Fruit fly (Drosophila melanogaster) whole organism: Measurements from ENCODE around the gene Pex19.

Experiments used
- Dll ChIP-seq: fragments of >200 bp; optimal IDR thresholded peaks from 2 replicates; lab custom pipeline; 2017
- psq ChIP-seq: fragments of >200 bp; optimal IDR thresholded peaks from 2 replicates; lab custom pipeline; 2017
- usp ChIP-seq: fragments of >200 bp; optimal IDR thresholded peaks from 2 replicates; lab custom pipeline; 2017; ENCODE audit warnings: missing biosample characterization, missing genetic modification characterization, mixed read lengths

dm6 chr2L:12091522-12091921 lies at the start of gene Pex19:
- TF ChIP-seq usp (GFP tag; lab: Kevin White, UChicago) = no peak
- TF ChIP-seq Dll (lab: Kevin White, UChicago) = no peak
- no peak for TF ChIP-seq psq (lab: Kevin White, UChicago)
